Fruit fly (Drosophila melanogaster) whole organism, wandering third instar larva: Measurements from ENCODE around the gene mRRF2.

Experiments
- CG32264 ChIP-seq: fragments of 200-800 bp; sonication (Bioruptor generic); optimal IDR thresholded peaks from 2 replicates; lab custom pipeline; 2016; ENCODE audit warnings: missing biosample characterization, missing genetic modification characterization
- Dif ChIP-seq: fragments of 200-275, 200-300 bp; sonication (Bioruptor generic); optimal IDR thresholded peaks from 2 replicates; lab custom pipeline; 2018; ENCODE audit warnings: missing biosample characterization, missing genetic modification characterization; ENCODE audit not compliant: partially characterized antibody
- HLH106 ChIP-seq: fragments of 200-800 bp; optimal IDR thresholded peaks from 3 replicates; lab custom pipeline; 2019; ENCODE audit warnings: missing biosample characterization, mild to moderate bottlenecking, missing genetic modification characterization, moderate library complexity
- Myc ChIP-seq: fragments of >200 bp; optimal IDR thresholded peaks from 2 replicates; lab custom pipeline; 2017
- br ChIP-seq: fragments of 200-800 bp; sonication (Bioruptor generic); optimal IDR thresholded peaks from 2 replicates; lab custom pipeline; 2016; ENCODE audit warnings: missing biosample characterization, missing genetic modification characterization
- brk ChIP-seq: fragments of 200-800 bp; sonication (Bioruptor generic); optimal IDR thresholded peaks from 2 replicates; lab custom pipeline; 2016; ENCODE audit warnings: missing biosample characterization, mild to moderate bottlenecking, missing genetic modification characterization
- dmrt93B ChIP-seq: fragments of 200-800 bp; sonication (Bioruptor generic); optimal IDR thresholded peaks from 2 replicates; lab custom pipeline; 2018; ENCODE audit warnings: missing biosample characterization, mild to moderate bottlenecking, missing genetic modification characterization
- pan ChIP-seq: fragments of >200 bp; optimal IDR thresholded peaks from 2 replicates; lab custom pipeline; 2017
- tai ChIP-seq: sonication (Bioruptor generic); optimal IDR thresholded peaks from 2 replicates; lab custom pipeline; 2016; ENCODE audit warnings: missing biosample characterization, missing genetic modification characterization
- woc ChIP-seq: sonication (Bioruptor generic); optimal IDR thresholded peaks from 2 replicates; lab custom pipeline; 2016; ENCODE audit warnings: missing biosample characterization, mild to moderate bottlenecking, missing genetic modification characterization

dm6 chr3R:22564076-22564475, 49.4 kb upstream of the mRRF2 start:
- TF ChIP-seq brk (GFP tag; lab: Kevin White, UChicago), result no peak
- no peak for TF ChIP-seq CG32264
- no peak for TF ChIP-seq pan (lab: Kevin White, UChicago)
- no peak for TF ChIP-seq br (GFP tag; lab: Kevin White, UChicago)
- no peak for TF ChIP-seq woc (GFP tag; lab: Kevin White, UChicago)
- TF ChIP-seq Myc (lab: Kevin White, UChicago), result no peak
- no peak for TF ChIP-seq Dif (GFP tag; lab: Kevin White, UChicago)
- no peak for TF ChIP-seq tai
- no peak for TF ChIP-seq dmrt93B (GFP tag; lab: Kevin White, UChicago)
- no peak for TF ChIP-seq HLH106
